Worm (Caenorhabditis elegans) whole organism, midembryonic: ENCODE results near the gene cdc-25.3.

Source experiments
- cog-1 ChIP-seq: sonication (generic microtip); optimal IDR thresholded peaks from 2 replicates; lab custom pipeline; 2016; ENCODE audit warnings: missing genetic modification characterization, missing compliant biosample characterization
- flt-1 ChIP-seq: fragments of 200-800 bp; sonication (Bioruptor generic); IDR thresholded peaks from 2 replicates; pipeline ENCODE4 v1.3.6; 2022; ENCODE audit warnings: missing genetic modification characterization, missing compliant biosample characterization
- med-1 ChIP-seq: sonication (generic microtip); optimal IDR thresholded peaks from 2 replicates; lab custom pipeline; 2017; ENCODE audit warnings: missing genetic modification characterization, mild to moderate bottlenecking, missing compliant biosample characterization, antibody characterized with exemption, missing genetic modification reagents; ENCODE audit not compliant: insufficient read depth
- ref-1 ChIP-seq: fragments of 200-800 bp; sonication (Bioruptor generic); conservative IDR thresholded peaks from 2 replicates; pipeline ENCODE4 v1.3.6; 2022; ENCODE audit warnings: missing genetic modification reagents, missing genetic modification characterization, missing compliant biosample characterization

DNA sequence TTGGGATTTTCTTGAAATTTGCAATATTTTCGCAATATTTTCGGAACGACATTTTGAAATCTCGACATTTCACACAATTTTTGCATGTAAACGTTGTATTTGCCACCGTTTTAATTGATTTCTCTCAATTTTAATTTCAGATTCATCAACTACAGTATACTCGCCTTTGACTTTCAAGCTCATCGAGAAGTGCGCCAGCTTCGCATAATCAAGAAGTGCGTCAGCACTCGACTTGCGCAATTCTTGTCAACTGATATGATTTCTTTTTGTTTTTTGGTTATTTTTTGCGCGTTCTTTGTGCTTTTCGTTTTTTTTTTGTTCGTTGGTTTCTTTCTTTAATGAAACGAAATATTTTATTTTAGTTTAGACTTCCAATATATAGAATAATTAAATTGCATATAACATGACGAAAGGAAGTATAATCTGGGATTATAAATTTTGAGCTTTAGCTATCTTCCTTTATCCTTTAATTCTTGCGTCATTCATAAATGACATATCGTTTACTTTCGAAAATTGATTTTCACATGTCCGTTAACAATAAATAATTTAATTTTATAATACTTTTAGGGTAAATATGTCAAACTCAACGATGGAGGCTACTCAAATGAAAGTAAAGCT, 30.4 kb downstream of the cdc-25.3 start, which contains the start of gene famh-136:
- peak; percentile 33 for TF ChIP-seq med-1 (GFP tag; lab: Kevin White, UChicago)
- peak; percentile 58 for TF ChIP-seq flt-1 (GFP tag; lab: Robert Waterston, UW)
- TF ChIP-seq ref-1 (GFP tag; lab: Robert Waterston, UW) = no peak
- TF ChIP-seq cog-1 (tag; lab: Kevin White, UChicago) = peak; percentile 49
